Worm (Caenorhabditis elegans) whole organism, late embryonic: ENCODE data around the gene ZK688.12.

Experiments used
- C08G9.2 ChIP-seq: sonication (generic microtip); optimal IDR thresholded peaks from 2 replicates; lab custom pipeline; 2016; ENCODE audit warnings: mild to moderate bottlenecking, missing genetic modification characterization, moderate library complexity, missing compliant biosample characterization
- C38D4.7 ChIP-seq: fragments of 200-800 bp; sonication (Bioruptor generic); optimal IDR thresholded peaks from 2 replicates; lab custom pipeline; 2018; ENCODE audit warnings: mild to moderate bottlenecking, missing genetic modification characterization, moderate library complexity, missing compliant biosample characterization
- K02D7.2 ChIP-seq: sonication (generic microtip); optimal IDR thresholded peaks from 2 replicates; lab custom pipeline; 2017; ENCODE audit warnings: mild to moderate bottlenecking, missing genetic modification characterization, missing compliant biosample characterization
- K09A11.1 ChIP-seq: sonication (generic microtip); optimal IDR thresholded peaks from 2 replicates; lab custom pipeline; 2017; ENCODE audit warnings: antibody characterized with exemption, mild to moderate bottlenecking, missing genetic modification characterization, missing compliant biosample characterization; ENCODE audit not compliant: insufficient read depth
- Y22D7AL.16 ChIP-seq: sonication (generic microtip); optimal IDR thresholded peaks from 2 replicates; lab custom pipeline; 2016; ENCODE audit warnings: missing genetic modification characterization, missing compliant biosample characterization
- ahr-1 ChIP-seq: sonication (generic microtip); optimal IDR thresholded peaks from 2 replicates; lab custom pipeline; 2016; ENCODE audit warnings: missing genetic modification characterization, missing compliant biosample characterization
- ama-1 ChIP-seq: fragments of 150-350 bp; optimal IDR thresholded peaks from 2 replicates; lab custom pipeline; 2014
- ceh-14 ChIP-seq: sonication (generic microtip); optimal IDR thresholded peaks from 2 replicates; lab custom pipeline; 2016; ENCODE audit warnings: missing genotype, missing genetic modification characterization, missing compliant biosample characterization
- ceh-18 ChIP-seq: sonication (generic microtip); optimal IDR thresholded peaks from 2 replicates; lab custom pipeline; 2016; ENCODE audit warnings: missing genetic modification characterization, missing compliant biosample characterization
- ceh-19 ChIP-seq: fragments of 200-800 bp; sonication (Bioruptor generic); optimal IDR thresholded peaks from 2 replicates; lab custom pipeline; 2018; ENCODE audit warnings: mild to moderate bottlenecking, missing genetic modification characterization, missing compliant biosample characterization
- ceh-22 ChIP-seq: sonication (generic microtip); optimal IDR thresholded peaks from 2 replicates; lab custom pipeline; 2017; ENCODE audit warnings: missing biosample characterization, missing genetic modification characterization
- ceh-24 ChIP-seq: sonication (generic microtip); optimal IDR thresholded peaks from 2 replicates; lab custom pipeline; 2016; ENCODE audit warnings: mild to moderate bottlenecking, missing genetic modification characterization, missing compliant biosample characterization
- ceh-45 ChIP-seq: fragments of 200-800 bp; sonication (Bioruptor generic); IDR thresholded peaks from 2 replicates; pipeline ENCODE4 v1.3.6; 2022; ENCODE audit warnings: missing genetic modification reagents, missing genetic modification characterization, missing compliant biosample characterization
- ceh-48 ChIP-seq: sonication (generic microtip); optimal IDR thresholded peaks from 2 replicates; lab custom pipeline; 2016; ENCODE audit warnings: missing genetic modification characterization, inconsistent platforms, missing compliant biosample characterization
- ceh-9 ChIP-seq: sonication (generic microtip); optimal IDR thresholded peaks from 2 replicates; lab custom pipeline; 2016; ENCODE audit warnings: mild to moderate bottlenecking, missing genetic modification characterization, inconsistent platforms, missing compliant biosample characterization
- che-1 ChIP-seq: sonication (generic microtip); optimal IDR thresholded peaks from 2 replicates; lab custom pipeline; 2016; ENCODE audit warnings: mild to moderate bottlenecking, missing genetic modification characterization, missing compliant biosample characterization
- dmd-4 ChIP-seq: sonication (generic microtip); optimal IDR thresholded peaks from 2 replicates; lab custom pipeline; 2016; ENCODE audit warnings: borderline replicate concordance, missing genetic modification characterization, missing compliant biosample characterization
- elt-2 ChIP-seq: sonication (generic microtip); optimal IDR thresholded peaks from 2 replicates; lab custom pipeline; 2016; ENCODE audit warnings: missing genetic modification reagents, missing genetic modification characterization, missing compliant biosample characterization
- ets-4 ChIP-seq: sonication (generic microtip); optimal IDR thresholded peaks from 2 replicates; lab custom pipeline; 2016; ENCODE audit warnings: missing genetic modification characterization, missing compliant biosample characterization
- eyg-1 ChIP-seq: sonication (generic microtip); optimal IDR thresholded peaks from 2 replicates; lab custom pipeline; 2016; ENCODE audit warnings: missing genotype, missing genetic modification characterization, missing compliant biosample characterization
- fax-1 ChIP-seq: sonication (generic microtip); optimal IDR thresholded peaks from 2 replicates; lab custom pipeline; 2016; ENCODE audit warnings: missing genotype, missing genetic modification characterization, missing compliant biosample characterization
- fkh-10 ChIP-seq: fragments of 150-350 bp; optimal IDR thresholded peaks from 2 replicates; lab custom pipeline; 2014; ENCODE audit warnings: missing biosample characterization, missing genetic modification reagents, missing genetic modification characterization
- hlh-13 ChIP-seq: fragments of 200-800 bp; sonication (Bioruptor generic); optimal IDR thresholded peaks from 2 replicates; lab custom pipeline; 2018; ENCODE audit warnings: mild to moderate bottlenecking, missing genetic modification characterization, missing compliant biosample characterization
- hlh-8 ChIP-seq: sonication (generic microtip); optimal IDR thresholded peaks from 2 replicates; lab custom pipeline; 2016; ENCODE audit warnings: missing genotype, missing genetic modification characterization, missing compliant biosample characterization
- lin-11 ChIP-seq: fragments of 200-800 bp; sonication (Bioruptor generic); optimal IDR thresholded peaks from 2 replicates; lab custom pipeline; 2018; ENCODE audit warnings: mild to moderate bottlenecking, missing genetic modification characterization, missing compliant biosample characterization
- madf-2 ChIP-seq: sonication (generic microtip); optimal IDR thresholded peaks from 2 replicates; lab custom pipeline; 2017; ENCODE audit warnings: missing genetic modification characterization, missing compliant biosample characterization
- nfya-1 ChIP-seq: sonication (generic microtip); optimal IDR thresholded peaks from 2 replicates; lab custom pipeline; 2017; ENCODE audit warnings: missing genetic modification characterization, mild to moderate bottlenecking, missing compliant biosample characterization, antibody characterized with exemption, moderate library complexity
- pag-3 ChIP-seq: sonication (generic microtip); optimal IDR thresholded peaks from 2 replicates; lab custom pipeline; 2016; ENCODE audit warnings: missing compliant biosample characterization, missing genetic modification characterization, borderline replicate concordance
- pat-9 ChIP-seq: fragments of 200-800 bp; sonication (Bioruptor generic); optimal IDR thresholded peaks from 2 replicates; lab custom pipeline; 2018; ENCODE audit warnings: mild to moderate bottlenecking, missing genetic modification characterization, moderate library complexity, missing compliant biosample characterization
- pax-1 ChIP-seq: fragments of 150-350 bp; optimal IDR thresholded peaks from 2 replicates; lab custom pipeline; 2014; ENCODE audit warnings: missing biosample characterization, missing genetic modification characterization
- pqm-1 ChIP-seq: sonication (generic microtip); optimal IDR thresholded peaks from 2 replicates; lab custom pipeline; 2016; ENCODE audit warnings: missing genetic modification characterization, missing compliant biosample characterization
- pros-1 ChIP-seq: fragments of 150-350 bp; optimal IDR thresholded peaks from 2 replicates; lab custom pipeline; 2014; ENCODE audit warnings: missing biosample characterization, missing genetic modification reagents, missing genetic modification characterization
- rnt-1 ChIP-seq: sonication (generic microtip); optimal IDR thresholded peaks from 2 replicates; lab custom pipeline; 2016; ENCODE audit warnings: missing genetic modification characterization, missing compliant biosample characterization
- sdc-2 ChIP-seq: sonication (generic microtip); optimal IDR thresholded peaks from 2 replicates; lab custom pipeline; 2016; ENCODE audit warnings: missing genotype, missing genetic modification characterization, missing compliant biosample characterization
- sox-2 ChIP-seq: fragments of 200-800 bp; sonication (Bioruptor generic); IDR thresholded peaks from 2 replicates; pipeline ENCODE4 v1.3.6; 2022; ENCODE audit warnings: missing genetic modification reagents, missing genetic modification characterization, missing compliant biosample characterization
- sox-4 ChIP-seq: sonication (generic microtip); optimal IDR thresholded peaks from 2 replicates; lab custom pipeline; 2017; ENCODE audit warnings: mild to moderate bottlenecking, missing genetic modification characterization, inconsistent platforms, missing compliant biosample characterization
- syd-9 ChIP-seq: sonication (generic microtip); optimal IDR thresholded peaks from 2 replicates; lab custom pipeline; 2016; ENCODE audit warnings: mild to moderate bottlenecking, missing genetic modification characterization, moderate library complexity, missing compliant biosample characterization
- tbx-7 ChIP-seq: sonication (generic microtip); optimal IDR thresholded peaks from 2 replicates; lab custom pipeline; 2016; ENCODE audit warnings: missing genotype, missing genetic modification characterization, missing compliant biosample characterization
- ttx-3 ChIP-seq: sonication (generic microtip); optimal IDR thresholded peaks from 2 replicates; lab custom pipeline; 2016; ENCODE audit warnings: missing genetic modification reagents, missing genetic modification characterization, missing compliant biosample characterization
- unc-55 ChIP-seq: sonication (generic microtip); optimal IDR thresholded peaks from 2 replicates; lab custom pipeline; 2017; ENCODE audit warnings: missing biosample characterization, missing genetic modification reagents, missing genetic modification characterization
- unc-86 ChIP-seq: sonication (generic microtip); optimal IDR thresholded peaks from 2 replicates; lab custom pipeline; 2016; ENCODE audit warnings: missing genetic modification characterization, missing compliant biosample characterization

The ZK688.12 gene

ce11 chrIII:7891573-7892306 is 21.6 kb downstream of the ZK688.12 start, which contains the start of the genes ZK688.5 and fahd-1 (continued):
- TF ChIP-seq elt-2 (peak; percentile 65), eyg-1 (tag; lab: Kevin White, UChicago) (no peak), unc-55 (GFP tag; lab: Kevin White, UChicago) (peak; percentile 66), ama-1 (lab: Kevin White, UChicago) (no peak), ceh-24 (no peak), pax-1 (tag; lab: Kevin White, UChicago) (no peak), tbx-7 (tag; lab: Kevin White, UChicago) (no peak), fkh-10 (no peak), sox-2 (no peak), sdc-2 (tag; lab: Kevin White, UChicago) (no peak), dmd-4 (no peak), hlh-8 (tag; lab: Kevin White, UChicago) (no peak), ttx-3 (tag; lab: Kevin White, UChicago) (no peak), sox-4 (no peak), C08G9.2 (tag; lab: Kevin White, UChicago) (no peak), ceh-18 (tag; lab: Kevin White, UChicago) (peak; percentile 79), pat-9 (tag; lab: Kevin White, UChicago) (no peak), unc-86 (tag; lab: Kevin White, UChicago) (no peak), C38D4.7 (GFP tag; lab: Kevin White, UChicago) (no peak), ceh-48 (tag; lab: Kevin White, UChicago) (no peak), pqm-1 (tag; lab: Kevin White, UChicago) (no peak), pag-3 (tag; lab: Kevin White, UChicago) (no peak), ceh-19 (GFP tag; lab: Kevin White, UChicago) (no peak), lin-11 (tag; lab: Kevin White, UChicago) (no peak), che-1 (tag; lab: Kevin White, UChicago) (no peak), fax-1 (no peak), rnt-1 (peak; percentile 61), ceh-9 (no peak), nfya-1 (tag; lab: Kevin White, UChicago) (peak; percentile 91), syd-9 (peak; percentile 16), Y22D7AL.16 (no peak), pros-1 (no peak), K02D7.2 (tag; lab: Kevin White, UChicago) (no peak), ceh-22 (tag; lab: Kevin White, UChicago) (no peak), ceh-14 (tag; lab: Kevin White, UChicago) (peak; percentile 36), ahr-1 (no peak), ets-4 (tag; lab: Kevin White, UChicago) (peak; percentile 21), madf-2 (tag; lab: Kevin White, UChicago) (no peak), ceh-45 (GFP tag; lab: Robert Waterston, UW) (no peak), K09A11.1 (no peak)

- no peak for TF ChIP-seq unc-86 (tag; lab: Kevin White, UChicago)
- TF ChIP-seq hlh-13 (GFP tag; lab: Kevin White, UChicago), result no peak
- TF ChIP-seq syd-9, result no peak
These were observed 24.4 kb downstream of the ZK688.12 start for ce11 chrIII:7889036-7889435.
